Worm (Caenorhabditis elegans) whole organism, L1 larva: Measurements from ENCODE around the gene Y22D7AR.14.

Experiments
- jun-1 ChIP-seq: fragments of 150-350 bp; optimal IDR thresholded peaks from 2 replicates; lab custom pipeline; 2014; ENCODE audit warnings: missing biosample characterization, missing genetic modification reagents, missing genetic modification characterization
- nhr-77 ChIP-seq: fragments of 150-350 bp; optimal IDR thresholded peaks from 2 replicates; lab custom pipeline; 2014; ENCODE audit warnings: missing biosample characterization, missing genetic modification characterization

DNA sequence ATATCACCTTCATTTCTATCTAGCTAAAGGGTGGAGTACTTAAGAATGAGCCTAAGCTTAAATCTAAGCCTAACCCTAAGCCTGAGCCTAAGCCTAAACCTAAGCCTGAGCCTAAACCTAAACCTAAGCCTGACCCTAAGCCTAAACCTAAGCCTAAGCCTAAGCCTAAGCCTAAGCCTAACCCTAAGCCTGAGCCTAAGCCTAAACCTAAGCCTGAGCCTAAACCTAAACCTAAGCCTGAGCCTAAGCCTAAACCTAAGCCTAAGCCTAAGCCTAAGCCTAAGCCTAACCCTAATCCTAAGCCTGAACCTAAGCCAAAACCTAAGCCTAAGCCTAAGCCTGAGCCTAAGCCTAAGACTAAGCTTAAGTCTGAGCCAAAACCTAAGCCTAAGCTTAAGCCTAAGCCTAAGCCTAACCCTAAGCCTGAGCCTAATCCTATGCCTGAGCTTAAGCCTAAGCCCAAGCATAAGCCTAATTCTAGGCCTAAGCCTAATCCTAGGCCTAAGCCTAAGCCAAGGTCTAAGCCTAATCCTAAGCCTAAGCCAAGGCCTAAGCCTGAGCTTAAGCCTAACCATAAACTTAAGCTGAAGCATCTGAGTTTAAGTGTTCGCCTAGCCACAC lies 24.3 kb upstream of the Y22D7AR.14 start:
- TF ChIP-seq jun-1 (no peak), nhr-77 (no peak)
